Worm (Caenorhabditis elegans) whole organism, L3 larva: Measurements from ENCODE around the gene K03H1.12.

Experiments used
- ama-1 ChIP-seq: fragments of 150-350 bp; optimal IDR thresholded peaks from 2 replicates; lab custom pipeline; 2018
- fos-1 ChIP-seq: fragments of 150-350 bp; optimal IDR thresholded peaks from 2 replicates; lab custom pipeline; 2014; ENCODE audit warnings: missing biosample characterization, missing genetic modification characterization
- jun-1 ChIP-seq: fragments of 150-350 bp; optimal IDR thresholded peaks from 2 replicates; lab custom pipeline; 2014; ENCODE audit warnings: missing biosample characterization, missing genetic modification reagents, missing genetic modification characterization
- nhr-12 ChIP-seq: fragments of 150-350 bp; optimal IDR thresholded peaks from 2 replicates; lab custom pipeline; 2014; ENCODE audit warnings: missing biosample characterization, missing genetic modification characterization
- pqm-1 ChIP-seq: fragments of 150-350 bp; optimal IDR thresholded peaks from 2 replicates; lab custom pipeline; 2017; ENCODE audit warnings: missing biosample characterization, missing genetic modification characterization, inconsistent platforms
- unc-62 ChIP-seq: fragments of 150-350 bp; sonication (generic microtip); optimal IDR thresholded peaks from 4 replicates; lab custom pipeline; 2014; ENCODE audit warnings: missing biosample characterization, missing genetic modification reagents, missing genetic modification characterization
- zag-1 ChIP-seq: fragments of 150-350 bp; optimal IDR thresholded peaks from 2 replicates; lab custom pipeline; 2014; ENCODE audit warnings: missing biosample characterization, missing genetic modification characterization

- TF ChIP-seq ama-1 (lab: Kevin White, UChicago) (peak; percentile 49), jun-1 (tag; lab: Kevin White, UChicago) (no peak), fos-1 (tag; lab: Kevin White, UChicago) (no peak), zag-1 (no peak), nhr-12 (tag; lab: Kevin White, UChicago) (no peak), unc-62 (no peak), pqm-1 (tag; lab: Kevin White, UChicago) (no peak)
These were observed 36.1 kb upstream of the K03H1.12 start for ce11 chrIII:9905307-9905706.
